Worm (Caenorhabditis elegans) whole organism, young adult: Measurements from ENCODE around the gene T21B4.15.

Experiments used
- B0019.2 ChIP-seq: fragments of 200-800 bp; sonication (Bioruptor generic); conservative IDR thresholded peaks from 2 replicates; pipeline ENCODE4 v1.3.6; 2022; ENCODE audit warnings: missing genetic modification reagents, missing genetic modification characterization, missing compliant biosample characterization
- B0261.1 ChIP-seq: sonication (generic microtip); optimal IDR thresholded peaks from 2 replicates; lab custom pipeline; 2016; ENCODE audit warnings: mild to moderate bottlenecking, missing genetic modification characterization, moderate library complexity, missing compliant biosample characterization
- C06A6.2 ChIP-seq: fragments of 200-800 bp; sonication (Bioruptor generic); conservative IDR thresholded peaks from 2 replicates; pipeline ENCODE4 v1.3.6; 2022; ENCODE audit warnings: missing genetic modification characterization, missing compliant biosample characterization
- C17E4.6 ChIP-seq: fragments of 200-800 bp; sonication (Bioruptor generic); IDR thresholded peaks from 2 replicates; pipeline ENCODE4 v1.3.6; 2022; ENCODE audit warnings: missing genetic modification reagents, missing genetic modification characterization, missing compliant biosample characterization
- F37B4.10 ChIP-seq: fragments of 200-800 bp; sonication (Bioruptor generic); IDR thresholded peaks from 2 replicates; pipeline ENCODE4 v1.3.6; 2022; ENCODE audit warnings: missing genetic modification characterization, missing compliant biosample characterization
- F49E8.2 ChIP-seq: sonication (generic microtip); optimal IDR thresholded peaks from 3 replicates; lab custom pipeline; 2017; ENCODE audit warnings: missing genetic modification characterization, mild to moderate bottlenecking, missing compliant biosample characterization, antibody characterized with exemption, moderate library complexity; ENCODE audit not compliant: insufficient read depth
- F55B11.4 ChIP-seq: sonication (generic microtip); optimal IDR thresholded peaks from 2 replicates; lab custom pipeline; 2016; ENCODE audit warnings: missing compliant biosample characterization, missing genetic modification characterization, borderline replicate concordance; ENCODE audit not compliant: insufficient read depth
- K12H6.12 ChIP-seq: fragments of 200-800 bp; sonication (Bioruptor generic); optimal IDR thresholded peaks from 2 replicates; lab custom pipeline; 2018; ENCODE audit warnings: mild to moderate bottlenecking, missing genetic modification characterization, missing compliant biosample characterization
- T07F8.4 ChIP-seq: sonication (generic microtip); optimal IDR thresholded peaks from 2 replicates; lab custom pipeline; 2016; ENCODE audit warnings: mild to moderate bottlenecking, missing genetic modification characterization, moderate library complexity, missing compliant biosample characterization
- T26A5.8 ChIP-seq: sonication (generic microtip); optimal IDR thresholded peaks from 2 replicates; lab custom pipeline; 2016; ENCODE audit warnings: missing genetic modification characterization, missing compliant biosample characterization
- Y53G8AR.9 ChIP-seq: fragments of 200-800 bp; sonication (Bioruptor generic); conservative IDR thresholded peaks from 2 replicates; pipeline ENCODE4 v1.3.6; 2022; ENCODE audit warnings: missing genetic modification reagents, missing genetic modification characterization, missing compliant biosample characterization
- Y79H2A.3 ChIP-seq: fragments of 200-800 bp; sonication (Bioruptor generic); conservative IDR thresholded peaks from 2 replicates; pipeline ENCODE4 v1.3.6; 2022; ENCODE audit warnings: missing genetic modification reagents, missing genetic modification characterization, missing compliant biosample characterization
- akir-1 ChIP-seq: fragments of 200-800 bp; sonication (Bioruptor generic); optimal IDR thresholded peaks from 2 replicates; lab custom pipeline; 2018; ENCODE audit warnings: mild to moderate bottlenecking, missing genetic modification characterization, moderate library complexity, missing compliant biosample characterization
- aptf-2 ChIP-seq: fragments of 200-800 bp; sonication (Bioruptor generic); conservative IDR thresholded peaks from 2 replicates; pipeline ENCODE4 v1.3.6; 2022; ENCODE audit warnings: missing genetic modification reagents, missing genetic modification characterization, missing compliant biosample characterization
- attf-5 ChIP-seq: fragments of 200-800 bp; sonication (Bioruptor generic); optimal IDR thresholded peaks from 2 replicates; lab custom pipeline; 2018; ENCODE audit warnings: mild to moderate bottlenecking, missing genetic modification characterization, missing compliant biosample characterization
- cebp-1 ChIP-seq, 2 experiments: fragments of 200-800 bp in 1 of 2; sonication (Bioruptor generic) in 1 of 2; sonication (generic microtip) in 1 of 2; IDR thresholded peaks in 1 of 2; optimal IDR thresholded peaks in 1 of 2; 2 replicates each; pipeline versions ENCODE4 v1.3.6 to Lab custom; 2017 to 2022; ENCODE audit warnings: missing compliant biosample characterization in 2 of 2, missing genetic modification characterization in 2 of 2, mild to moderate bottlenecking in 1 of 2, missing genetic modification reagents in 1 of 2, moderate library complexity in 1 of 2
- ceh-40 ChIP-seq: fragments of 200-800 bp; sonication (Bioruptor generic); IDR thresholded peaks from 2 replicates; pipeline ENCODE4 v1.3.6; 2022; ENCODE audit warnings: missing genetic modification characterization, missing compliant biosample characterization
- die-1 ChIP-seq: sonication (generic microtip); optimal IDR thresholded peaks from 2 replicates; lab custom pipeline; 2016; ENCODE audit warnings: missing genotype, mild to moderate bottlenecking, missing genetic modification characterization, missing compliant biosample characterization
- efl-1 ChIP-seq: fragments of 150-350 bp; optimal IDR thresholded peaks from 2 replicates; lab custom pipeline; 2014; ENCODE audit warnings: missing biosample characterization, missing genetic modification reagents, missing genetic modification characterization
- egl-44 ChIP-seq: fragments of 200-800 bp; sonication (Bioruptor generic); IDR thresholded peaks from 2 replicates; pipeline ENCODE4 v1.3.6; 2022; ENCODE audit warnings: missing genetic modification reagents, missing genetic modification characterization, missing compliant biosample characterization
- him-1 ChIP-seq: sonication (generic microtip); optimal IDR thresholded peaks from 2 replicates; lab custom pipeline; 2016; ENCODE audit warnings: missing genotype, missing genetic modification reagents, missing genetic modification characterization, missing compliant biosample characterization
- hmg-20 ChIP-seq: fragments of 200-800 bp; sonication (Bioruptor generic); IDR thresholded peaks from 2 replicates; pipeline ENCODE4 v1.3.6; 2022; ENCODE audit warnings: missing genetic modification reagents, missing genetic modification characterization, missing compliant biosample characterization
- let-526 ChIP-seq: fragments of 200-800 bp; sonication (Bioruptor generic); IDR thresholded peaks from 2 replicates; pipeline ENCODE4 v1.3.6; 2022; ENCODE audit warnings: missing genetic modification reagents, missing genetic modification characterization, missing compliant biosample characterization
- let-607 ChIP-seq, 2 experiments: fragments of 200-800 bp in 1 of 2; sonication (Bioruptor generic) in 1 of 2; sonication (generic microtip) in 1 of 2; optimal IDR thresholded peaks; 2 replicates each; lab custom pipeline; 2016 to 2018; ENCODE audit warnings: mild to moderate bottlenecking in 2 of 2, missing compliant biosample characterization in 2 of 2, missing genetic modification characterization in 2 of 2, moderate library complexity in 2 of 2, missing genotype in 1 of 2
- lin-35 ChIP-seq, 3 experiments: fragments of 150-350 bp in 2 of 3; sonication (generic microtip) in 1 of 3; optimal IDR thresholded peaks; 2 replicates each; lab custom pipeline; 2014 to 2018; ENCODE audit warnings: missing biosample characterization in 3 of 3, missing genetic modification characterization in 3 of 3, missing genetic modification reagents in 3 of 3
- lin-40 ChIP-seq: sonication (generic microtip); optimal IDR thresholded peaks from 2 replicates; lab custom pipeline; 2016; ENCODE audit warnings: missing genetic modification characterization, mild to moderate bottlenecking, missing compliant biosample characterization, missing genotype, missing genetic modification reagents
- lsl-1 ChIP-seq: fragments of 200-800 bp; sonication (Bioruptor generic); optimal IDR thresholded peaks from 2 replicates; lab custom pipeline; 2018; ENCODE audit warnings: mild to moderate bottlenecking, missing genetic modification characterization, moderate library complexity, missing compliant biosample characterization
- lsy-27 ChIP-seq: sonication (generic microtip); optimal IDR thresholded peaks from 2 replicates; lab custom pipeline; 2017; ENCODE audit warnings: missing genetic modification characterization, mild to moderate bottlenecking, missing compliant biosample characterization, antibody characterized with exemption, missing genotype, borderline replicate concordance; ENCODE audit not compliant: insufficient read depth
- madf-10 ChIP-seq: sonication (generic microtip); optimal IDR thresholded peaks from 2 replicates; lab custom pipeline; 2016; ENCODE audit warnings: mild to moderate bottlenecking, missing genetic modification characterization, missing compliant biosample characterization
- madf-3 ChIP-seq: fragments of 200-800 bp; sonication (Bioruptor generic); IDR thresholded peaks from 2 replicates; pipeline ENCODE4 v1.3.6; 2022; ENCODE audit warnings: missing genetic modification reagents, missing genetic modification characterization, missing compliant biosample characterization
- mcd-1 ChIP-seq: fragments of 200-800 bp; sonication (Bioruptor generic); IDR thresholded peaks from 2 replicates; pipeline ENCODE4 v1.3.6; 2022; ENCODE audit warnings: missing genetic modification reagents, missing genetic modification characterization, missing compliant biosample characterization
- mel-28 ChIP-seq: sonication (generic microtip); optimal IDR thresholded peaks from 2 replicates; lab custom pipeline; 2016; ENCODE audit warnings: borderline replicate concordance, mild to moderate bottlenecking, missing genetic modification characterization, missing compliant biosample characterization
- mes-4 ChIP-seq: sonication (generic microtip); optimal IDR thresholded peaks from 2 replicates; lab custom pipeline; 2016; ENCODE audit warnings: missing genotype, missing genetic modification characterization, missing compliant biosample characterization
- nfya-1 ChIP-seq: sonication (generic microtip); optimal IDR thresholded peaks from 2 replicates; lab custom pipeline; 2017; ENCODE audit warnings: antibody characterized with exemption, missing compliant biosample characterization, missing genetic modification characterization, borderline replicate concordance; ENCODE audit not compliant: insufficient read depth
- nfyb-1 ChIP-seq: fragments of 200-800 bp; sonication (Bioruptor generic); IDR thresholded peaks from 2 replicates; pipeline ENCODE4 v1.3.6; 2022; ENCODE audit warnings: missing genetic modification reagents, missing genetic modification characterization, missing compliant biosample characterization
- nhr-120 ChIP-seq: fragments of 200-800 bp; sonication (Bioruptor generic); IDR thresholded peaks from 2 replicates; pipeline ENCODE4 v1.3.6; 2022; ENCODE audit warnings: missing genetic modification characterization, missing compliant biosample characterization
- nhr-27 ChIP-seq: fragments of 200-800 bp; sonication (Bioruptor generic); optimal IDR thresholded peaks from 2 replicates; lab custom pipeline; 2018; ENCODE audit warnings: mild to moderate bottlenecking, missing genetic modification characterization, moderate library complexity, missing compliant biosample characterization
- pbrm-1 ChIP-seq: fragments of 200-800 bp; sonication (Bioruptor generic); IDR thresholded peaks from 2 replicates; pipeline ENCODE4 v1.3.6; 2022; ENCODE audit warnings: missing genetic modification reagents, missing genetic modification characterization, missing compliant biosample characterization
- pha-4 ChIP-seq: fragments of 150-350 bp; sonication (generic microtip); optimal IDR thresholded peaks from 2 replicates; lab custom pipeline; 2014; ENCODE audit warnings: missing biosample characterization, missing genetic modification reagents, missing genetic modification characterization
- snpc-1.3 ChIP-seq: sonication (generic microtip); optimal IDR thresholded peaks from 2 replicates; lab custom pipeline; 2017; ENCODE audit warnings: missing genetic modification characterization, mild to moderate bottlenecking, missing compliant biosample characterization, antibody characterized with exemption, moderate library complexity, missing genotype, missing genetic modification reagents; ENCODE audit not compliant: insufficient read depth
- snpc-3.4 ChIP-seq: sonication (generic microtip); optimal IDR thresholded peaks from 2 replicates; lab custom pipeline; 2017; ENCODE audit warnings: missing genetic modification characterization, mild to moderate bottlenecking, missing compliant biosample characterization, antibody characterized with exemption, moderate library complexity, missing genotype, missing genetic modification reagents
- tlf-1 ChIP-seq: fragments of 200-800 bp; sonication (Bioruptor generic); optimal IDR thresholded peaks from 2 replicates; lab custom pipeline; 2018; ENCODE audit warnings: mild to moderate bottlenecking, missing genetic modification characterization, missing compliant biosample characterization
- zfh-2 ChIP-seq: fragments of 200-800 bp; sonication (Bioruptor generic); conservative IDR thresholded peaks from 2 replicates; pipeline ENCODE4 v1.3.6; 2022; ENCODE audit warnings: missing genetic modification reagents, missing genetic modification characterization, missing compliant biosample characterization
- zim-3 ChIP-seq: sonication (generic microtip); optimal IDR thresholded peaks from 2 replicates; lab custom pipeline; 2017; ENCODE audit warnings: mild to moderate bottlenecking, missing genetic modification characterization, moderate library complexity, missing compliant biosample characterization
- ztf-18 ChIP-seq: sonication (generic microtip); optimal IDR thresholded peaks from 2 replicates; lab custom pipeline; 2016; ENCODE audit warnings: missing genotype, mild to moderate bottlenecking, missing genetic modification characterization, missing compliant biosample characterization
- ztf-25 ChIP-seq: fragments of 200-800 bp; sonication (Bioruptor generic); IDR thresholded peaks from 2 replicates; pipeline ENCODE4 v1.3.6; 2022; ENCODE audit warnings: missing genetic modification reagents, missing genetic modification characterization, missing compliant biosample characterization
- ztf-28 ChIP-seq: fragments of 200-800 bp; sonication (Bioruptor generic); IDR thresholded peaks from 2 replicates; pipeline ENCODE4 v1.3.6; 2022; ENCODE audit warnings: missing genetic modification reagents, missing genetic modification characterization, missing compliant biosample characterization

Gene T21B4.15

ce11 chrII:12459422-12459821 lies 30.6 kb upstream of the T21B4.15 start, which contains the start of gene tag-281 (continued):
- TF ChIP-seq lin-35 (GFP tag; optimal IDR thresholded peaks at IDR 0.05; lab: Kevin White, UChicago) (peak; percentile 36 to 96 (median 75)), K12H6.12 (tag; lab: Kevin White, UChicago) (peak; percentile 9), nfyb-1 (GFP tag; lab: Robert Waterston, UW) (no peak), madf-3 (GFP tag; lab: Robert Waterston, UW) (no peak), nhr-120 (no peak), mcd-1 (GFP tag; lab: Robert Waterston, UW) (peak; percentile 98), pbrm-1 (GFP tag; lab: Robert Waterston, UW) (peak; percentile 66; the same call in 1 of the 2 replicates), zfh-2 (GFP tag; lab: Robert Waterston, UW) (no peak), egl-44 (no peak), him-1 (tag; lab: Kevin White, UChicago) (no peak), snpc-3.4 (tag; lab: Kevin White, UChicago) (no peak), ztf-18 (tag; lab: Kevin White, UChicago) (no peak), lsy-27 (tag; lab: Kevin White, UChicago) (no peak), T07F8.4 (tag; lab: Kevin White, UChicago) (no peak), ztf-25 (GFP tag; lab: Robert Waterston, UW) (no peak), let-607 (tag; optimal IDR thresholded peaks at IDR 0.05; lab: Kevin White, UChicago) (no peak), B0261.1 (tag; lab: Kevin White, UChicago) (no peak), ceh-40 (GFP tag; lab: Robert Waterston, UW) (no peak), C17E4.6 (GFP tag; lab: Robert Waterston, UW) (no peak), akir-1 (no peak), lin-40 (tag; lab: Kevin White, UChicago) (no peak), nhr-27 (tag; lab: Kevin White, UChicago) (no peak), C06A6.2 (GFP tag; lab: Robert Waterston, UW) (no peak), attf-5 (GFP tag; lab: Kevin White, UChicago) (peak; percentile 73), madf-10 (tag; lab: Kevin White, UChicago) (no peak), F37B4.10 (GFP tag; lab: Robert Waterston, UW) (no peak), let-526 (GFP tag; lab: Robert Waterston, UW) (no peak), B0019.2 (GFP tag; lab: Robert Waterston, UW) (no peak), F55B11.4 (no peak), snpc-1.3 (tag; lab: Kevin White, UChicago) (peak; percentile 38), lsl-1 (GFP tag; lab: Kevin White, UChicago) (peak; percentile 66), die-1 (tag; lab: Kevin White, UChicago) (no peak), Y53G8AR.9 (peak; percentile 50; the same call in 1 of the 2 replicates), mel-28 (tag; lab: Kevin White, UChicago) (no peak), mes-4 (tag; lab: Kevin White, UChicago) (no peak), zim-3 (tag; lab: Kevin White, UChicago) (no peak), efl-1 (GFP tag; lab: Kevin White, UChicago) (peak; percentile 87), nfya-1 (tag; lab: Kevin White, UChicago) (no peak), Y79H2A.3 (GFP tag; lab: Robert Waterston, UW) (no peak), tlf-1 (no peak), aptf-2 (GFP tag; lab: Robert Waterston, UW) (no peak), F49E8.2 (tag; lab: Kevin White, UChicago) (peak; percentile 41), ztf-28 (GFP tag; lab: Robert Waterston, UW) (no peak), pha-4 (peak; percentile 44), cebp-1 (GFP tag; IDR thresholded peaks at IDR 0.05; lab: Robert Waterston, UW) (no peak), cebp-1 (tag; optimal IDR thresholded peaks at IDR 0.05; lab: Kevin White, UChicago) (no peak), T26A5.8 (tag; lab: Kevin White, UChicago) (no peak), hmg-20 (GFP tag; lab: Robert Waterston, UW) (no peak)
